Worm (Caenorhabditis elegans): ENCODE results near the gene W08G11.1.

The W08G11.1 gene

DNA sequence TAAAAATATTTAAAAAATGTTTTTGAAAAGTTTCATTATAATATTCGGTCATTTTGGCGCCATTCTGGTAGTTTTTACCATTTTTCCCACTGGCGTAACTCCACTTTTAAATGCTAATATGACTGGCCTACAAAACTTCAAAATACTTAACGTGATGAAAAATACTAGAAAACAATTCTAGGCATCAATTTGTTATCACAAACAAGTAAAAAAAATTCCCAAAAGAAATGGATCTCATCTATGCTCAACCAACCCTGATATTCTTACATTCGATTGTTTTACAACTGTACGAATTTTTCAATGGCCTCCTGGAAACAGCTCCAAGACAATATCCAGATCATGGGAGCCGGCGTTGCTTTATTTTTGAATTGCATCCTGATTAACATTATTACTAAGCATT is 31.9 kb upstream of the W08G11.1 start, which contains the start of gene str-214:
str-214 (plus strand) TSS at position 301 of the 400 bp plus-strand sequence.
- no peak for TF ChIP-seq ceh-32 (tag; optimal IDR thresholded peaks at IDR 0.05; ENCODE audit: poor library complexity)
- TF ChIP-seq dmd-9 (GFP tag; IDR thresholded peaks at IDR 0.05): no peak
- TF ChIP-seq Y75B8A.6 (GFP tag; IDR thresholded peaks at IDR 0.05): no peak
- TF ChIP-seq cey-2 (tag; optimal IDR thresholded peaks at IDR 0.05; ENCODE audit: borderline replicate concordance, insufficient read depth): no peak
- no peak for TF ChIP-seq lin-15B (tag; optimal IDR thresholded peaks at IDR 0.05)
- TF ChIP-seq set-16 (GFP tag; IDR thresholded peaks at IDR 0.05): no peak
- no peak for TF ChIP-seq unc-130 (GFP tag; optimal IDR thresholded peaks at IDR 0.05)
- TF ChIP-seq lin-1 (GFP tag; IDR thresholded peaks at IDR 0.05): no peak
- TF ChIP-seq ceh-44 (GFP tag; IDR thresholded peaks at IDR 0.05): no peak
- TF ChIP-seq ctbp-1 (GFP tag; IDR thresholded peaks at IDR 0.05): no peak
- TF ChIP-seq ces-1 (GFP tag; optimal IDR thresholded peaks at IDR 0.05): no peak

DNA sequence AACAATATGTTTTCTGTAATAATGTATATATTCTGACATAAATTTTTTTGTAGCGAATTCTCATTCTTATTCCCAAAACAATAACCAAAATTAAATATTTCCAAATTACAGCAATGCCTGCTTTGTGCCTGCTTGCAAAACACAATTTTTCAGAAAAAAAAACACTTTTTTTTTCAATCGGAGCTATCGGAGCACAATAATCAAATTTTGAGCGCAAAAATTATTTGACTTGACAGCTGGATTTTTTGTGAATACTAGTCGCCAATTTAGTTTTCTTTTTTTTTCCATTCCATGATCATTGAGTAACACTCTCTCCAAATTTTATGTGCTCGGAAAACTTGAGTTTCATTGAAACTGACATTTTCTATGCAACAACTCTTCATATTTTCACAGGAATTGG is 29.6 kb upstream of the W08G11.1 start, which contains the start of gene srh-180:
srh-180 (plus strand) TSS at position 301 of the 400 bp plus-strand sequence.
- TF ChIP-seq unc-130 (GFP tag; optimal IDR thresholded peaks at IDR 0.05) (no peak), ama-1 (optimal IDR thresholded peaks at IDR 0.05) (no peak), unc-62 (GFP tag; optimal IDR thresholded peaks at IDR 0.05 in 1 of 2) (peak in 1 of 2 experiments; percentile 74), unc-62 (tag; optimal IDR thresholded peaks at IDR 0.05) (no peak), mdl-1 (tag; optimal IDR thresholded peaks at IDR 0.05) (no peak), lin-1 (GFP tag; IDR thresholded peaks at IDR 0.05) (no peak), daf-16 (GFP tag; optimal IDR thresholded peaks at IDR 0.05) (no peak), daf-16 (tag; optimal IDR thresholded peaks at IDR 0.05) (no peak)

DNA sequence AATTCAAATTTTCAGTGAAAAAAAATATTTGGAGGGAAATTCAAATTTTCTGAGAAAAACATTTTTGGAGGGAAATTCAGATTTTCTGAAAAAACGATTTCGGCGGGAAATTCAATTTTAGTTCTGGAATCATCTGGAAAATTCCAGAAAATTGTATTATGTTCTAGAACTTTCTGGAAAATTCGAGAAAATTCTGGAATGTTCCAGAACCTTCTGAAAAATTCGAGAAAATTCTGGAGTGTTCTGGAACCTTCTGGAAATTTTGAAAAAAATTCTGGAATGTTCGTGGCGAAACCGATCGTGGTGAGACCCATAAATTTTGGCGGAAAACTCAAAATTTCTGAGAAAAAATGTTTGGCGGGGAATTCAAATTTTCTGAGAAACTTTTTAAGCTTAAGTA is 24.7 kb upstream of the W08G11.1 start:
- TF ChIP-seq tra-1 (GFP tag; IDR thresholded peaks at IDR 0.05) (no peak), daf-19 (GFP tag; conservative IDR thresholded peaks at IDR 0.05) (no peak), madf-9 (GFP tag; conservative IDR thresholded peaks at IDR 0.05) (no peak), fos-1 (tag; optimal IDR thresholded peaks at IDR 0.05) (no peak), ces-1 (GFP tag; optimal IDR thresholded peaks at IDR 0.05) (no peak), Y5F2A.4 (GFP tag; optimal IDR thresholded peaks at IDR 0.05) (no peak), lin-1 (GFP tag; IDR thresholded peaks at IDR 0.05) (no peak), lir-3 (tag; optimal IDR thresholded peaks at IDR 0.05) (no peak), aly-2 (tag; optimal IDR thresholded peaks at IDR 0.05) (no peak), gei-8 (GFP tag; optimal IDR thresholded peaks at IDR 0.05) (no peak), lim-7 (GFP tag; IDR thresholded peaks at IDR 0.05) (no peak), ztf-11 (tag; optimal IDR thresholded peaks at IDR 0.05) (no peak), aha-1 (tag) (no peak), jun-1 (tag; optimal IDR thresholded peaks at IDR 0.05) (no peak), nhr-10 (tag; optimal IDR thresholded peaks at IDR 0.05) (no peak)

DNA sequence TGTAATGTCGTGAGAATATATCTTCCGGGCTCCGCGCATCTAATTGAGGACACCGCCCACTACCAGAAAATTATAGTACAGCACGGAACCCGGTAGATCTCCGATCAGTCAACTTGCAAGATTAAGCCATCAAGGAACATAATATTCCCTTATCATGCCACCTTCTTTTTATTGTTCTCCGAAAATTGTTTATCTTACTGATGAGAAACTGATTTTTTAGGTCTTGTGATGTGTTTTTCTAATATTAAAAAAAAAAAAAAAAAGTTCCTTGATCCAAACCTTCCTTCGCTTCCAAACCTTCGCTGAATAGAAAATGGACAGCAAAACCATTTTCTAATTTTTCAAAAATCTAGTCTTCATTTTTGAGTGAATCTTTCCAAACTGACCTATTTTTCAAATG is 18.0 kb upstream of the W08G11.1 start, which contains the start of gene F57G8.7:
F57G8.7 (plus strand) TSS at position 301 of the 400 bp plus-strand sequence.
- TF ChIP-seq ceh-82 (tag; optimal IDR thresholded peaks at IDR 0.05): no peak
- TF ChIP-seq unc-62 (GFP tag; optimal IDR thresholded peaks at IDR 0.05 in 1 of 2): no peak
- TF ChIP-seq unc-62 (tag; optimal IDR thresholded peaks at IDR 0.05): no peak
- no peak for TF ChIP-seq madf-5 (GFP tag; IDR thresholded peaks at IDR 0.05)
- no peak for TF ChIP-seq saeg-2 (GFP tag; IDR thresholded peaks at IDR 0.05)
- no peak for TF ChIP-seq F49E8.2 (tag; optimal IDR thresholded peaks at IDR 0.05; ENCODE audit: borderline replicate concordance)
- TF ChIP-seq snpc-4 (tag; optimal IDR thresholded peaks at IDR 0.05): no peak
- TF ChIP-seq madf-9 (GFP tag; conservative IDR thresholded peaks at IDR 0.05): no peak
- no peak for TF ChIP-seq hmg-1.1 (GFP tag; IDR thresholded peaks at IDR 0.05)
- no peak for TF ChIP-seq ztf-11 (tag; optimal IDR thresholded peaks at IDR 0.05)
- no peak for TF ChIP-seq hif-1 (tag; optimal IDR thresholded peaks at IDR 0.05)
- no peak for TF ChIP-seq spr-3 (GFP tag; optimal IDR thresholded peaks at IDR 0.05)
- no peak for TF ChIP-seq T26A8.4 (GFP tag; IDR thresholded peaks at IDR 0.05)
- TF ChIP-seq zag-1 (tag; optimal IDR thresholded peaks at IDR 0.05): no peak
- TF ChIP-seq F26F4.8 (GFP tag; conservative IDR thresholded peaks at IDR 0.05): no peak
- no peak for TF ChIP-seq nhr-10 (tag; optimal IDR thresholded peaks at IDR 0.05)

Measured in whole organism, L4 larva.